Fruit fly (Drosophila melanogaster) whole organism, pupa: ENCODE data around the gene MICAL-like.
A peak's percentile ranks its signal among the peaks of the same experiment; 100 is the strongest.

Experiments
- CG10348 ChIP-seq: fragments of 200-800 bp; sonication (Bioruptor generic); IDR thresholded peaks from 2 replicates; pipeline ENCODE4 v1.3.6; 2022; ENCODE audit warnings: missing biosample characterization, missing genetic modification characterization
- CG12605 ChIP-seq: fragments of 200-800 bp; sonication (Bioruptor generic); IDR thresholded peaks from 2 replicates; pipeline ENCODE4 v1.3.6; 2022; ENCODE audit warnings: missing biosample characterization, missing genetic modification characterization
- CG13204 ChIP-seq: fragments of 200-800 bp; sonication (Bioruptor generic); optimal IDR thresholded peaks from 2 replicates; lab custom pipeline; 2018; ENCODE audit warnings: missing biosample characterization, mild to moderate bottlenecking, missing genetic modification characterization, moderate library complexity
- CG14655 ChIP-seq: fragments of 200-800 bp; sonication (Bioruptor generic); optimal IDR thresholded peaks from 3 replicates; lab custom pipeline; 2017; ENCODE audit warnings: mild to moderate bottlenecking, missing biosample characterization, missing genetic modification reagents, missing genetic modification characterization
- CG15710 ChIP-seq: fragments of 200-800 bp; sonication (Bioruptor generic); optimal IDR thresholded peaks from 2 replicates; lab custom pipeline; 2018; ENCODE audit warnings: missing biosample characterization, mild to moderate bottlenecking, missing genetic modification characterization, moderate library complexity
- CG17806 ChIP-seq: fragments of 200-800 bp; sonication (Bioruptor generic); optimal IDR thresholded peaks from 2 replicates; lab custom pipeline; 2018; ENCODE audit warnings: missing biosample characterization, mild to moderate bottlenecking, missing genetic modification characterization, moderate library complexity
- CG32121 ChIP-seq: fragments of 200-800 bp; sonication (Bioruptor generic); IDR thresholded peaks from 2 replicates; pipeline ENCODE4 v1.3.6; 2022; ENCODE audit warnings: missing biosample characterization, missing genetic modification characterization
- CG34367 ChIP-seq: fragments of 200-800 bp; sonication (Bioruptor generic); optimal IDR thresholded peaks from 2 replicates; lab custom pipeline; 2018; ENCODE audit warnings: missing biosample characterization, mild to moderate bottlenecking, missing genetic modification characterization
- CG4496 ChIP-seq: fragments of 200-800 bp; sonication (Bioruptor generic); IDR thresholded peaks from 3 replicates; pipeline ENCODE4 v1.3.6; 2022; ENCODE audit warnings: missing biosample characterization, missing genetic modification characterization
- CG8159 ChIP-seq: fragments of 200-800 bp; sonication (Bioruptor generic); optimal IDR thresholded peaks from 3 replicates; lab custom pipeline; 2018; ENCODE audit warnings: missing biosample characterization, mild to moderate bottlenecking, missing genetic modification characterization, moderate library complexity
- CG8301 ChIP-seq: fragments of 200-800 bp; sonication (Bioruptor generic); optimal IDR thresholded peaks from 2 replicates; lab custom pipeline; 2018; ENCODE audit warnings: missing biosample characterization, mild to moderate bottlenecking, missing genetic modification characterization
- CG9948 ChIP-seq: fragments of 200-800 bp; sonication (Bioruptor generic); optimal IDR thresholded peaks from 2 replicates; lab custom pipeline; 2018; ENCODE audit warnings: missing biosample characterization, mild to moderate bottlenecking, missing genetic modification characterization, moderate library complexity
- D1 ChIP-seq: fragments of 200-800 bp; sonication (Bioruptor generic); optimal IDR thresholded peaks from 2 replicates; lab custom pipeline; 2018; ENCODE audit warnings: missing biosample characterization, mild to moderate bottlenecking, missing genetic modification characterization, moderate library complexity
- EcR ChIP-seq: fragments of 200-800 bp; sonication (Bioruptor generic); optimal IDR thresholded peaks from 3 replicates; lab custom pipeline; 2019; ENCODE audit warnings: missing biosample characterization, missing genetic modification characterization, mild to moderate bottlenecking, moderate library complexity, missing genetic modification reagents
- Ets98B ChIP-seq: fragments of 200-800 bp; sonication (Bioruptor generic); IDR thresholded peaks from 2 replicates; pipeline ENCODE4 v1.3.6; 2022; ENCODE audit warnings: missing biosample characterization, missing genetic modification characterization
- Pif1A ChIP-seq: fragments of 200-800 bp; sonication (Bioruptor generic); optimal IDR thresholded peaks from 3 replicates; lab custom pipeline; 2016; ENCODE audit warnings: missing biosample characterization, missing genetic modification characterization
- Pif1B ChIP-seq: fragments of 200-800 bp; sonication (Bioruptor generic); optimal IDR thresholded peaks from 3 replicates; lab custom pipeline; 2016; ENCODE audit warnings: missing biosample characterization, missing genetic modification characterization
- Snoo ChIP-seq: fragments of 200-800 bp; sonication (Bioruptor generic); optimal IDR thresholded peaks from 3 replicates; lab custom pipeline; 2017; ENCODE audit warnings: missing biosample characterization, mild to moderate bottlenecking, missing genetic modification characterization, inconsistent platforms
- gl ChIP-seq: fragments of 200-800 bp; sonication (Bioruptor generic); optimal IDR thresholded peaks from 2 replicates; lab custom pipeline; 2018; ENCODE audit warnings: missing biosample characterization, mild to moderate bottlenecking, missing genetic modification characterization
- rn ChIP-seq: fragments of 200-800 bp; sonication (Bioruptor generic); IDR thresholded peaks from 2 replicates; pipeline ENCODE4 v1.3.6; 2022; ENCODE audit warnings: missing biosample characterization, missing genetic modification characterization

Gene MICAL-like

dm6 chr3L:13033361-13033760 is 18.2 kb upstream of the MICAL-like start:
- TF ChIP-seq Ets98B (GFP tag; lab: Robert Waterston, UW) (no peak), CG8159 (tag; lab: Kevin White, UChicago) (no peak), CG32121 (GFP tag; lab: Robert Waterston, UW) (no peak), Snoo (tag; lab: Kevin White, UChicago) (no peak), D1 (tag; lab: Kevin White, UChicago) (no peak), CG14655 (GFP tag; lab: Kevin White, UChicago) (no peak)

DNA sequence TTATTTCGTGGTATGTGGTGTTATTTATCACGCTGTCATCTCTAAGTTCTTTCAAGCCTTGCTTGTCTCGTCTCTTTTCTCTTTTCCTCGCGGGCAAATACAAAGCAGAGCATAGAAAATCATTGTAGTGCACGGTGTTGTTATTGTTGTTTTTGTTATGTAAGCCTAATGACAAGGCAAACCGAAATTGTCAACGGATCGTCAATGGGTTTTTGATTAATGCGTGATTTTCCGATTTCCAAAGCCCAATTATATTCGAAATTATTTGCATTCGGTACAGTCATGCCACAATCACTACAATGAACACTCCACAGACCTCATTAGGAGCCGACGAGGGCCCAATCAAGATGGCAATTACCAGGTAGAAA is 17.8 kb upstream of the MICAL-like start:
- TF ChIP-seq CG10348 (GFP tag; lab: Robert Waterston, UW): no peak

DNA sequence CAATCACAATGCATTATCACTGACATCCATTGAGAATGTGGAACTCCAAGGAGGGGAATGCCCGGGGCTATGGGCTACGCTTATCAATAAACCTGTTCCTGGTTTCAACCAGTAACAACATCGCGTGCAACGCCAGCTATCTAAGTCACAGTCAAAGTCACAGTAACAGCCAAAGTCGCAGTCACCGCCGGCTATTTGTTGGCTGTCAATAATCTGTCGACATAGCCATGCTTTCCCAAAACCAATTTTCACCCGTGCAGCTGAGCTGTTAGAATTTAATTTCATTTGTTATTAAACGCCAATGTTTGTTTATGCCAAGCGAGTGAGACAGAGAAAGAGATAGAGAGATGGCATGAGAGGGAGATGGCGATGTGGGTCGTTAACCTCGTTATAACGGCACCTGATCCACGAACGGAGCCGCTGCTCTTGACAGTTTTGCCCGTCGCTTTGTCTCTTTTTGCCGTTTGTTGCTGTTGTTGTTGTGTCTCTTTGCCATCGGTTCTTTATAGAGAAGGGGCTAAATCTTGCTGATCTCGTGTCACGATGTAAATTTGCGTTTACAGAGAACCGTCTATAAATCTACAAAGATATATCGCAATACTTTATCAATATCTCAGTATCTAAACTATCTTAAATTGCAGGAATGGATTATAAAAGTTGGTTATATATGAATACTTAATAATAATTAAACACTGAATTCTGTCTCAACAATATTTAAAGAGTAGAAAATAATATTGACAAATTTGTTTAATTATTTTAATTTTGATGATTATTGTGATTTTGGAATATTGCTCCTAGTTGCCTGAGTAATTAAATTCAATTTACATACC is 17.2 kb upstream of the MICAL-like start:
- TF ChIP-seq CG8159 (tag; lab: Kevin White, UChicago) (peak; percentile 25), CG14655 (GFP tag; lab: Kevin White, UChicago) (peak; percentile 69), EcR (GFP tag; lab: Kevin White, UChicago) (peak; percentile 97), Ets98B (GFP tag; lab: Robert Waterston, UW) (no peak), CG9948 (peak; percentile 11), CG15710 (tag; lab: Kevin White, UChicago) (peak; percentile 13), Pif1A (GFP tag; lab: Kevin White, UChicago) (no peak), CG4496 (GFP tag; lab: Robert Waterston, UW) (0 out of 3 replicates have a peak, but pooled peaks have one; percentile 41), CG8301 (tag; lab: Kevin White, UChicago) (peak; percentile 52)

- no peak for TF ChIP-seq CG8159 (tag; lab: Kevin White, UChicago)
- TF ChIP-seq CG15710 (tag; lab: Kevin White, UChicago): no peak
- TF ChIP-seq Snoo (tag; lab: Kevin White, UChicago): no peak
- no peak for TF ChIP-seq Pif1A (GFP tag; lab: Kevin White, UChicago)
- TF ChIP-seq CG34367: no peak
- no peak for TF ChIP-seq CG17806
- TF ChIP-seq CG14655 (GFP tag; lab: Kevin White, UChicago): no peak
- no peak for TF ChIP-seq CG4496 (GFP tag; lab: Robert Waterston, UW)
- TF ChIP-seq CG12605: no peak
- TF ChIP-seq CG10348 (GFP tag; lab: Robert Waterston, UW): no peak
- no peak for TF ChIP-seq gl (tag; lab: Kevin White, UChicago)
- no peak for TF ChIP-seq CG13204 (GFP tag; lab: Kevin White, UChicago)
- TF ChIP-seq rn (GFP tag; lab: Robert Waterston, UW): no peak
- TF ChIP-seq Ets98B (GFP tag; lab: Robert Waterston, UW): no peak
- no peak for TF ChIP-seq Pif1B
Observed at dm6 chr3L:13031326-13031725, 16.2 kb upstream of the MICAL-like start.

dm6 chr3L:13030055-13030634 is 15.0 kb upstream of the MICAL-like start:
- TF ChIP-seq Pif1B: peak; percentile 11
- peak; percentile 28 for TF ChIP-seq CG8159 (tag; lab: Kevin White, UChicago)
- TF ChIP-seq CG32121 (GFP tag; lab: Robert Waterston, UW): no peak
- peak; percentile 35 for TF ChIP-seq Pif1A (GFP tag; lab: Kevin White, UChicago)
- TF ChIP-seq Ets98B (GFP tag; lab: Robert Waterston, UW): no peak
- TF ChIP-seq CG15710 (tag; lab: Kevin White, UChicago): peak; percentile 7
- TF ChIP-seq CG17806: no peak

DNA sequence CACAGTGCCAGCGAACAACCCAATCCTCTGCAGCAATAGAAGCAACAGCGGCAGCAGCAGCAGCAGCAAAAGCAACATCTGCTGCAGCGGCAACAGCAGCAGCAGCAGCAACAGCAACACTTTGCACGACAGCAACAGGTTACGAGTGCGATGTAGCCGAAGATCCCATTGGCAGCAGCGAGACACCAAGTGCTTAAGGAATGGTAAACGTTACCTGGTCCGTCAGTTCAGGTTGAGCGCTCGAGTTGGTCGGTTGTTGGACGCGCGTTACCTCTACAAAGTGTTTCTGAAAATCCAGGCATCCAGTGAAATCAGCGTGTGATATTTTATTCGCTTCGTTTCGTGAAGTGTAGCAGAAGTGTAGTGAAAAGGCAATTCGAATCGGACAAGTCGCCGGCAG is 13.6 kb upstream of the MICAL-like start, which contains the start of gene CG17672:
TSS of gene CG17672 (plus strand) at position 223 of the 400 bp plus-strand sequence.
- TF ChIP-seq CG4496 (GFP tag; lab: Robert Waterston, UW): peak; percentile 58; the same call in 2 of the 3 replicates
- TF ChIP-seq CG12605: peak; percentile 54; the same call in 1 of the 2 replicates
- no peak for TF ChIP-seq CG9948
- TF ChIP-seq CG32121 (GFP tag; lab: Robert Waterston, UW): 0 out of 2 replicates have a peak, but pooled peaks have one; percentile 26
- TF ChIP-seq CG17806: no peak
- TF ChIP-seq CG34367: no peak
- peak; percentile 11 for TF ChIP-seq CG8159 (tag; lab: Kevin White, UChicago)
- TF ChIP-seq Snoo (tag; lab: Kevin White, UChicago): peak; percentile 18
- TF ChIP-seq Ets98B (GFP tag; lab: Robert Waterston, UW): peak; percentile 44; the same call in 1 of the 2 replicates

- no peak for TF ChIP-seq CG14655 (GFP tag; lab: Kevin White, UChicago)
- no peak for TF ChIP-seq CG15710 (tag; lab: Kevin White, UChicago)
- no peak for TF ChIP-seq CG8301 (tag; lab: Kevin White, UChicago)
- TF ChIP-seq Pif1A (GFP tag; lab: Kevin White, UChicago): no peak
- no peak for TF ChIP-seq CG34367
- TF ChIP-seq Snoo (tag; lab: Kevin White, UChicago): no peak
- TF ChIP-seq rn (GFP tag; lab: Robert Waterston, UW): no peak
- TF ChIP-seq CG8159 (tag; lab: Kevin White, UChicago): no peak
- TF ChIP-seq Ets98B (GFP tag; lab: Robert Waterston, UW): no peak
- no peak for TF ChIP-seq CG10348 (GFP tag; lab: Robert Waterston, UW)
- TF ChIP-seq CG12605: no peak
Observed at dm6 chr3L:13027333-13027732, 12.2 kb upstream of the MICAL-like start.
